Worm (Caenorhabditis elegans): ENCODE measurements around the gene T23G5.3.

T23G5.3 gene

DNA sequence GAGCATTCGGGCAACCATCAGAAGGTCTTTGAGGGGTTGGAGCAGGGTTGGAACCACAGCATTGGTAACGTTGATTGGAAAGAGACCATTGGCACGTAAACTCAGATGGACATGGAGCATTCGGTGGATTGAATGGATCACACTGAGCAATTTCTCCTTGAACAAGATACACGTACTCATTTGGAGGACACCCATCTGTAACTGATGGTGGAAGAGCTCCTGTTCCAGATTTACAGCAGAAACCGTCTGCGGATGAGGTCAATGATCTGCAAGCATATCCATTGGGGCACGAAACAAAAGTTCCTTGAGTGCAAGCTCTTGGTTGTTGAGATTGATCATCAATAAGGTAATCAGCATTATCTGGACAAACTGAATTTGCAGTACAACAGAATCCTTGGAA lies 29.1 kb downstream of the T23G5.3 start:
- no peak for TF ChIP-seq nhr-232 (tag; optimal IDR thresholded peaks at IDR 0.05)
- TF ChIP-seq sdc-2 (tag; optimal IDR thresholded peaks at IDR 0.05), result no peak

DNA sequence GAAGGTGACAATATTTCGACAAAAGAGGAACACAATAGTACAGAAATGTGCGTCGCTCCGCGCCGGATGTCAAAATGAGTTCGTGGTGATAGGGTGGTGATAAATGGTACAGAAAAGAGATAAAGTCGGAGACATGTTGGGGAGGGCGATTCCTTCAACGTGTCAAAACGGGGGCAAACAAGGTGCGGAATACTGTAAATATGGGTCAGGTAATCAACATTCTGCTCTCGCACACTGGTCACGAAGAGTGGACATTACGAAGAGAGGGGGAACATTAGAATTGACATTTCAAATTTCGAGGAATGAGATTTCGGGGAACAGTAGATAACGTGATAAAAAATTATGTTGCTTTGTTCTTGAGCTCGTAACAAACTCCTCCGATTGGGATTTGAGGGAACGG lies 31.5 kb downstream of the T23G5.3 start, which contains the start of gene ZC84.6:
Gene ZC84.6, minus strand, starts transcription at position 101 of the 400 bp plus-strand sequence.
- TF ChIP-seq pros-1 (tag; optimal IDR thresholded peaks at IDR 0.05) (no peak), fax-1 (tag; optimal IDR thresholded peaks at IDR 0.05) (no peak), ttx-3 (tag; optimal IDR thresholded peaks at IDR 0.05) (no peak), unc-3 (GFP tag; conservative IDR thresholded peaks at IDR 0.05) (no peak), unc-3 (tag; optimal IDR thresholded peaks at IDR 0.05) (no peak), ceh-30 (tag; optimal IDR thresholded peaks at IDR 0.05) (no peak), gmeb-2 (tag; optimal IDR thresholded peaks at IDR 0.05) (no peak), pag-3 (tag; optimal IDR thresholded peaks at IDR 0.05; ENCODE audit: borderline replicate concordance) (no peak), lim-6 (tag; optimal IDR thresholded peaks at IDR 0.05) (no peak), ceh-22 (tag; optimal IDR thresholded peaks at IDR 0.05) (no peak), dve-1 (tag; optimal IDR thresholded peaks at IDR 0.05) (no peak), odd-2 (tag; optimal IDR thresholded peaks at IDR 0.05) (no peak), hlh-15 (tag; optimal IDR thresholded peaks at IDR 0.05) (no peak), K09A11.1 (tag; optimal IDR thresholded peaks at IDR 0.05; ENCODE audit: insufficient read depth) (no peak), F13H6.1 (tag; optimal IDR thresholded peaks at IDR 0.05) (no peak)

DNA sequence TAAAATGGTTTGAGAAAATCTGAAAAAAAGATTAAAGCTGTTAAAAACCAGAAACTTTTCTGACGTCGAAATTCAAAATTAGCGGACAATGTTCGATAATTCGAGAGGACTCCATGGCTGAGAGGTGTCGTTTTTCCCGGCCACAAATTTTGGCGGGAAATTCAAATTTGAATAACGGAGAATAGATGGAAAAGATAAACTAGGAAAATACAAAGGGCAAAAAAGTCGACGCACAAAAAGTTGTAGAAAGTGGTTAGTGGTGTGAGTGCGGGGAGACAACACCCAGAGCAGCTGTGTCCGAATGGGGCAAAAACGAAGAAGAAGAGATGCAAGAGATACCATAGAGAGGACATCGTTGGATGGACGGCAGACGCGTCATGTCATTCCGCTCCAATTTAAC lies 40.0 kb downstream of the T23G5.3 start, which contains the start of gene cls-3:
Gene cls-3, minus strand, starts transcription at position 19 of the 400 bp plus-strand sequence.
- TF ChIP-seq ama-1 (optimal IDR thresholded peaks at IDR 0.05) (no peak), pax-1 (tag; optimal IDR thresholded peaks at IDR 0.05) (no peak), rnt-1 (tag; optimal IDR thresholded peaks at IDR 0.05) (peak; percentile 27), che-1 (tag; optimal IDR thresholded peaks at IDR 0.05) (peak; percentile 9), ceh-31 (tag; optimal IDR thresholded peaks at IDR 0.05) (peak; percentile 62), hlh-8 (tag; optimal IDR thresholded peaks at IDR 0.05) (peak; percentile 71), hlh-30 (tag; optimal IDR thresholded peaks at IDR 0.05; ENCODE audit: insufficient read depth) (no peak), C08G9.2 (tag; optimal IDR thresholded peaks at IDR 0.05) (peak; percentile 58), fkh-6 (tag; optimal IDR thresholded peaks at IDR 0.05) (peak; percentile 19), tbx-2 (tag; optimal IDR thresholded peaks at IDR 0.05) (peak; percentile 41), unc-42 (tag; optimal IDR thresholded peaks at IDR 0.05) (peak; percentile 69), ceh-34 (tag; optimal IDR thresholded peaks at IDR 0.05) (peak; percentile 8), ceh-22 (tag; optimal IDR thresholded peaks at IDR 0.05) (no peak)

DNA sequence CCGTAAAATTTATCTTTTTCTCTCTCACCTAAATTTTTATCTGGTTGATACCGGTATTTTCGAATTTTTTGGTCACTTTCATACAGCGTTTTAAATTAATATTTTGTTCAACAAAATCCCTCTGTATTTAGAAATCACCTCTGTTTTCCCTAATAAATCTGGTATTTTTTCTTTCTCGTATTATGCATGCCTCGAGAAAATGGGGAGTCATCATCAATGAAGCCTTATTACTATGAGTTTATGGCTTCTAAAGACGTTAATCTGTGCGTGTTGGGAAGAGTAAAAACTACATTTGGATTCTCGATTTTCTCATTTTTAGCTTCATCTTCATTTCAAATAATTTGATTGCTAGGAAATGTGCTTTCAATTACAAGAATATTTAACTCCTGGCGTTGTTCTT lies 45.4 kb downstream of the T23G5.3 start, which contains the start of gene ZC84.7:
Gene ZC84.7, plus strand, starts transcription at position 301 of the 400 bp plus-strand sequence.
- no peak for TF ChIP-seq hlh-13 (GFP tag; optimal IDR thresholded peaks at IDR 0.05)
- TF ChIP-seq dve-1 (tag; optimal IDR thresholded peaks at IDR 0.05), result no peak
- no peak for TF ChIP-seq hlh-8 (tag; optimal IDR thresholded peaks at IDR 0.05)
- TF ChIP-seq mec-3 (tag; optimal IDR thresholded peaks at IDR 0.05; ENCODE audit: borderline replicate concordance), result no peak
- no peak for TF ChIP-seq ceh-9 (tag; optimal IDR thresholded peaks at IDR 0.05)
- TF ChIP-seq elt-2 (tag; optimal IDR thresholded peaks at IDR 0.05), result no peak
- TF ChIP-seq ztf-16 (tag; optimal IDR thresholded peaks at IDR 0.05), result no peak
- no peak for TF ChIP-seq nhr-11 (tag; optimal IDR thresholded peaks at IDR 0.05)
- TF ChIP-seq elt-4 (tag; optimal IDR thresholded peaks at IDR 0.05), result no peak
- TF ChIP-seq T23F11.4 (GFP tag; optimal IDR thresholded peaks at IDR 0.05), result no peak
- TF ChIP-seq ceh-6 (GFP tag; optimal IDR thresholded peaks at IDR 0.05), result no peak
- no peak for TF ChIP-seq syd-9 (tag; optimal IDR thresholded peaks at IDR 0.05)
- TF ChIP-seq hlh-6 (tag; optimal IDR thresholded peaks at IDR 0.05), result no peak
- no peak for TF ChIP-seq pha-4 (tag; optimal IDR thresholded peaks at IDR 0.05)
- no peak for TF ChIP-seq ceh-22 (tag; optimal IDR thresholded peaks at IDR 0.05)
- TF ChIP-seq ttx-3 (tag; optimal IDR thresholded peaks at IDR 0.05), result no peak
- TF ChIP-seq fkh-6 (tag; optimal IDR thresholded peaks at IDR 0.05), result no peak
